Fruit fly (Drosophila melanogaster): Measurements from ENCODE around the gene CG42268.

- TF ChIP-seq CG8478 (optimal IDR thresholded peaks at IDR 0.05) = no peak
- no peak for TF ChIP-seq usp (GFP tag; optimal IDR thresholded peaks at IDR 0.05)
- no peak for TF ChIP-seq pan (optimal IDR thresholded peaks at IDR 0.05)
- TF ChIP-seq Dll (optimal IDR thresholded peaks at IDR 0.05) = no peak
- no peak for TF ChIP-seq psq (optimal IDR thresholded peaks at IDR 0.05)
Measured at dm6 chr3L:9775728-9776127, 15.5 kb upstream of the CG42268 start.
